Fruit fly (Drosophila melanogaster) whole organism, prepupa: ENCODE results near the gene CG5810.

Experiments used
- Blimp-1 ChIP-seq: fragments of 200-800 bp; sonication (Bioruptor generic); optimal IDR thresholded peaks from 3 replicates; lab custom pipeline; 2017; ENCODE audit warnings: missing biosample characterization, missing genetic modification characterization, mild to moderate bottlenecking, moderate library complexity, missing genetic modification reagents
- CG10669 ChIP-seq: fragments of 200-800 bp; sonication (Bioruptor generic); optimal IDR thresholded peaks from 3 replicates; lab custom pipeline; 2018; ENCODE audit warnings: missing biosample characterization, mild to moderate bottlenecking, missing genetic modification characterization, moderate library complexity
- CG11294 ChIP-seq: fragments of 200-800 bp; sonication (Bioruptor generic); IDR thresholded peaks from 2 replicates; pipeline ENCODE4 v1.3.6; 2022; ENCODE audit warnings: missing biosample characterization, missing genetic modification characterization
- CG11902 ChIP-seq: fragments of 200-800 bp; sonication (Bioruptor generic); optimal IDR thresholded peaks from 3 replicates; lab custom pipeline; 2016; ENCODE audit warnings: missing biosample characterization, missing genetic modification characterization
- CG15336 ChIP-seq: fragments of 200-800 bp; sonication (Bioruptor generic); IDR thresholded peaks from 2 replicates; pipeline ENCODE4 v1.3.6; 2022; ENCODE audit warnings: missing biosample characterization, missing genetic modification characterization
- CG1621 ChIP-seq: fragments of 200-800 bp; sonication (Bioruptor generic); optimal IDR thresholded peaks from 3 replicates; lab custom pipeline; 2018; ENCODE audit warnings: missing biosample characterization, mild to moderate bottlenecking, missing genetic modification characterization
- CG16779 ChIP-seq: fragments of 200-800 bp; sonication (Bioruptor generic); optimal IDR thresholded peaks from 3 replicates; lab custom pipeline; 2017; ENCODE audit warnings: missing biosample characterization, mild to moderate bottlenecking, missing genetic modification characterization
- CG3032 ChIP-seq: fragments of 200-800 bp; optimal IDR thresholded peaks from 2 replicates; lab custom pipeline; 2019; ENCODE audit warnings: missing biosample characterization, mild to moderate bottlenecking, missing genetic modification characterization, moderate library complexity
- CG32006 ChIP-seq: fragments of 200-800 bp; sonication (Bioruptor generic); optimal IDR thresholded peaks from 3 replicates; lab custom pipeline; 2017; ENCODE audit warnings: missing biosample characterization, mild to moderate bottlenecking, missing genetic modification characterization
- CG34406 ChIP-seq: fragments of 200-800 bp; sonication (Bioruptor generic); optimal IDR thresholded peaks from 3 replicates; lab custom pipeline; 2016; ENCODE audit warnings: missing biosample characterization, missing genetic modification characterization
- CG3919 ChIP-seq: fragments of 200-800 bp; sonication (Bioruptor generic); optimal IDR thresholded peaks from 3 replicates; lab custom pipeline; 2016; ENCODE audit warnings: missing biosample characterization, missing genetic modification characterization
- CG4318 ChIP-seq: fragments of 200-800 bp; sonication (Bioruptor generic); optimal IDR thresholded peaks from 3 replicates; lab custom pipeline; 2017; ENCODE audit warnings: missing biosample characterization, mild to moderate bottlenecking, missing genetic modification characterization
- CG6163 ChIP-seq: fragments of 200-800 bp; sonication (Bioruptor generic); IDR thresholded peaks from 3 replicates; pipeline ENCODE4 v1.3.6; 2022; ENCODE audit warnings: missing biosample characterization, missing genetic modification characterization
- CG6276 ChIP-seq: fragments of 200-800 bp; sonication (Bioruptor generic); optimal IDR thresholded peaks from 2 replicates; lab custom pipeline; 2017; ENCODE audit warnings: missing biosample characterization, mild to moderate bottlenecking, missing genetic modification characterization
- CG6792 ChIP-seq: fragments of 200-800 bp; sonication (Bioruptor generic); optimal IDR thresholded peaks from 3 replicates; lab custom pipeline; 2016; ENCODE audit warnings: missing biosample characterization, missing genetic modification characterization
- CG6808 ChIP-seq: fragments of 200-800 bp; sonication (Bioruptor generic); optimal IDR thresholded peaks from 3 replicates; lab custom pipeline; 2017; ENCODE audit warnings: missing biosample characterization, missing genetic modification characterization, mild to moderate bottlenecking, moderate library complexity, missing genetic modification reagents
- CG6854 ChIP-seq: fragments of 200-800 bp; sonication (Bioruptor generic); optimal IDR thresholded peaks from 2 replicates; lab custom pipeline; 2017; ENCODE audit warnings: missing biosample characterization, mild to moderate bottlenecking, missing genetic modification characterization
- CG7368 ChIP-seq: fragments of 200-800 bp; sonication (Bioruptor generic); optimal IDR thresholded peaks from 3 replicates; lab custom pipeline; 2016; ENCODE audit warnings: missing biosample characterization, missing genetic modification characterization
- CG8119 ChIP-seq: fragments of 200-800 bp; sonication (Bioruptor generic); IDR thresholded peaks from 3 replicates; pipeline ENCODE4 v1.3.6; 2022; ENCODE audit warnings: missing biosample characterization, missing genetic modification characterization
- CG8319 ChIP-seq: fragments of 200-800 bp; sonication (Bioruptor generic); optimal IDR thresholded peaks from 3 replicates; lab custom pipeline; 2016; ENCODE audit warnings: missing biosample characterization, missing genetic modification characterization
- CG8632 ChIP-seq: fragments of 200-800 bp; sonication (Bioruptor generic); optimal IDR thresholded peaks from 3 replicates; lab custom pipeline; 2016; ENCODE audit warnings: missing biosample characterization, missing genetic modification characterization
- CG9139 ChIP-seq: fragments of 200-800 bp; sonication (Bioruptor generic); optimal IDR thresholded peaks from 3 replicates; lab custom pipeline; 2017; ENCODE audit warnings: missing biosample characterization, mild to moderate bottlenecking, missing genetic modification characterization
- Eip75B ChIP-seq: fragments of 200-800 bp; sonication (Bioruptor generic); optimal IDR thresholded peaks from 3 replicates; lab custom pipeline; 2016; ENCODE audit warnings: missing biosample characterization, missing genetic modification characterization
- Eip78C ChIP-seq: fragments of 200-800 bp; sonication (Bioruptor generic); peaks from one replicate; lab custom pipeline; 2016; ENCODE audit warnings: missing biosample characterization, missing genetic modification characterization
- Eip93F ChIP-seq: fragments of 200-800 bp; sonication (Bioruptor generic); optimal IDR thresholded peaks from 2 replicates; lab custom pipeline; 2016; ENCODE audit warnings: missing biosample characterization, mild to moderate bottlenecking, missing genetic modification characterization
- Ets21C ChIP-seq: fragments of 200-800 bp; sonication (Bioruptor generic); optimal IDR thresholded peaks from 3 replicates; lab custom pipeline; 2016; ENCODE audit warnings: missing biosample characterization, missing genetic modification characterization
- Gug ChIP-seq: fragments of 200-800 bp; sonication (Bioruptor generic); IDR thresholded peaks from 2 replicates; pipeline ENCODE4 v1.3.6; 2022; ENCODE audit warnings: missing biosample characterization, missing genetic modification characterization
- Hr38 ChIP-seq: sonication (Bioruptor generic); optimal IDR thresholded peaks from 2 replicates; lab custom pipeline; 2016; ENCODE audit warnings: missing biosample characterization, missing genetic modification characterization
- Hr39 ChIP-seq: fragments of 200-800 bp; sonication (Bioruptor generic); optimal IDR thresholded peaks from 2 replicates; lab custom pipeline; 2016; ENCODE audit warnings: missing biosample characterization, missing genetic modification characterization
- Met ChIP-seq: fragments of 200-800 bp; sonication (Bioruptor generic); optimal IDR thresholded peaks from 3 replicates; lab custom pipeline; 2016; ENCODE audit warnings: missing biosample characterization, missing genetic modification characterization
- Smox ChIP-seq: fragments of 200-800 bp; sonication (Bioruptor generic); optimal IDR thresholded peaks from 3 replicates; lab custom pipeline; 2016; ENCODE audit warnings: missing biosample characterization, missing genetic modification characterization
- Sox102F ChIP-seq: fragments of 200-800 bp; sonication (Bioruptor generic); optimal IDR thresholded peaks from 2 replicates; lab custom pipeline; 2016; ENCODE audit warnings: missing biosample characterization, mild to moderate bottlenecking, missing genetic modification characterization
- Sox15 ChIP-seq: fragments of 200-800 bp; sonication (Bioruptor generic); optimal IDR thresholded peaks from 3 replicates; lab custom pipeline; 2016; ENCODE audit warnings: missing biosample characterization, missing genetic modification characterization
- achi ChIP-seq: fragments of 200-800 bp; sonication (Bioruptor generic); optimal IDR thresholded peaks from 3 replicates; lab custom pipeline; 2016; ENCODE audit warnings: missing biosample characterization, missing genetic modification characterization
- acj6 ChIP-seq: fragments of 200-800 bp; sonication (Bioruptor generic); optimal IDR thresholded peaks from 3 replicates; lab custom pipeline; 2016; ENCODE audit warnings: missing biosample characterization, missing genetic modification characterization
- dac ChIP-seq: fragments of 200-800 bp; sonication (Bioruptor generic); optimal IDR thresholded peaks from 2 replicates; lab custom pipeline; 2017; ENCODE audit warnings: missing biosample characterization, mild to moderate bottlenecking, missing genetic modification characterization
- dsx ChIP-seq: fragments of 200-800 bp; optimal IDR thresholded peaks from 3 replicates; lab custom pipeline; 2019; ENCODE audit warnings: missing biosample characterization, mild to moderate bottlenecking, missing genetic modification characterization, moderate library complexity; ENCODE audit not compliant: poor library complexity, severe bottlenecking
- esn ChIP-seq: fragments of 200-800 bp; sonication (Bioruptor generic); optimal IDR thresholded peaks from 2 replicates; lab custom pipeline; 2016; ENCODE audit warnings: missing biosample characterization, mild to moderate bottlenecking, missing genetic modification characterization, moderate library complexity
- fd59A ChIP-seq: fragments of 200-800 bp; sonication (Bioruptor generic); optimal IDR thresholded peaks from 2 replicates; lab custom pipeline; 2017; ENCODE audit warnings: missing biosample characterization, mild to moderate bottlenecking, missing genetic modification characterization, missing genetic modification reagents
- fd85E ChIP-seq: fragments of 200-800 bp; sonication (Bioruptor generic); optimal IDR thresholded peaks from 3 replicates; lab custom pipeline; 2016; ENCODE audit warnings: missing biosample characterization, missing genetic modification characterization
- fkh ChIP-seq: fragments of 200-800 bp; sonication (Bioruptor generic); optimal IDR thresholded peaks from 3 replicates; lab custom pipeline; 2017; ENCODE audit warnings: missing biosample characterization, mild to moderate bottlenecking, missing genetic modification characterization, moderate library complexity
- net ChIP-seq: fragments of 200-800 bp; sonication (Bioruptor generic); optimal IDR thresholded peaks from 3 replicates; lab custom pipeline; 2016; ENCODE audit warnings: missing biosample characterization, missing genetic modification characterization
- pdm3 ChIP-seq: fragments of 200-800 bp; sonication (Bioruptor generic); optimal IDR thresholded peaks from 3 replicates; lab custom pipeline; 2016; ENCODE audit warnings: missing biosample characterization, missing genetic modification characterization
- salr ChIP-seq, 2 experiments: fragments of 200-800 bp; sonication (Bioruptor generic); optimal IDR thresholded peaks; 3 replicates each; lab custom pipeline; 2016 to 2018; ENCODE audit warnings: missing biosample characterization in 2 of 2, missing genetic modification characterization in 2 of 2, mild to moderate bottlenecking in 1 of 2
- ss ChIP-seq, 2 experiments: fragments of 200-800 bp; sonication (Bioruptor generic); optimal IDR thresholded peaks; 2 replicates in 1 of 2; 3 replicates in 1 of 2; lab custom pipeline; 2017 to 2018; ENCODE audit warnings: mild to moderate bottlenecking in 2 of 2, missing biosample characterization in 2 of 2, missing genetic modification characterization in 2 of 2, moderate library complexity in 1 of 2
- topi ChIP-seq: fragments of 200-800 bp; sonication (Bioruptor generic); optimal IDR thresholded peaks from 3 replicates; lab custom pipeline; 2016; ENCODE audit warnings: missing biosample characterization, missing genetic modification characterization

The CG5810 gene

DNA sequence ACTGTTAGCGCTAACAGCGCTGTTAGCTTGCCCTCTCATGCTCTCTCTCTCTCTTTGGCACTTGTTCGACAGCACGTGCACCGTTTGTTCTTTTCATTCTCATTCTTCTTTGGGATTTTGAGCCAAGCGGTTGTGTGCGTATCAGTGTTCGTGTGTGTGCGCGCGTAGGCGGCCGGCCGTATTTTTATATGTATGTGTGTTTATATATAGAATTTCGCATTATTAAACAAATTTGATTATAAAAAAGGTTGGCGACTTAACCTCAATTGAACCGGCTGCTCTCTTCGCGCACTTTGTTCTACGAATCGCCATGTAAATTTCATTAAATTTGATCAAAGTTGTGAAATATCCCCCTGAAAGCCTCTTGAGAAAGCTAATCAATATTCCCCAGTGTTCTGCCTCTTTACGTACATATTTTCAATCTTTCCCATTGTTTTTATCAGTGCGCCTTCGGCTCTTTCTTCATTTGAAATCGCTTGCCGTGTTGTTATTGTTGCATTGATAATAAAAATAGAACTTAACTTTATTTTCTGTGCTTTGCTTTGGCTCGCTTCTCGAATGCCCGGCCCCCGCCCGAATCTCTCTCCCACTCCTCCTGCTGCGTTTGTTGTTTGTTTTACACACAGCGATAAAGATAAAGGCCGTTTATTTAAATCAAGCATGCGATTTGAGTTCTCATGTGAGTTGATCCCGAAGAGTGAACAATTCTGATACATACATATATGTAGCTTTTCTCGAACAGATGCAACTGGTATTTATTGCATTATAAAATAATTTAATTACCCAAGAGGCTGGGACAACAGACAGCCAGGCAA lies 35.7 kb downstream of the CG5810 start (continued):
- TF ChIP-seq CG8119 (no peak), dac (GFP tag; lab: Kevin White, UChicago) (no peak), CG4318 (no peak), CG8632 (GFP tag; lab: Kevin White, UChicago) (no peak), dsx (GFP tag; lab: Kevin White, UChicago) (no peak), Eip78C (GFP tag; lab: Kevin White, UChicago) (peak; percentile 55), CG11902 (GFP tag; lab: Kevin White, UChicago) (no peak), Hr39 (GFP tag; lab: Kevin White, UChicago) (no peak), Sox15 (GFP tag; lab: Kevin White, UChicago) (no peak), CG32006 (GFP tag; lab: Kevin White, UChicago) (no peak), achi (no peak), topi (GFP tag; lab: Kevin White, UChicago) (no peak), fkh (peak; percentile 67), Gug (GFP tag; lab: Robert Waterston, UW) (no peak), Blimp-1 (GFP tag; lab: Kevin White, UChicago) (no peak), CG6792 (GFP tag; lab: Kevin White, UChicago) (no peak), esn (GFP tag; lab: Kevin White, UChicago) (no peak), Eip93F (GFP tag; lab: Kevin White, UChicago) (no peak), Ets21C (GFP tag; lab: Kevin White, UChicago) (no peak), acj6 (GFP tag; lab: Kevin White, UChicago) (no peak), salr (GFP tag; optimal IDR thresholded peaks at IDR 0.05; lab: Kevin White, UChicago) (no peak), fd59A (no peak), fd85E (no peak), CG15336 (GFP tag; lab: Robert Waterston, UW) (no peak), Smox (no peak), Eip75B (GFP tag; lab: Kevin White, UChicago) (no peak), Hr38 (no peak), CG9139 (GFP tag; lab: Kevin White, UChicago) (no peak), CG7368 (GFP tag; lab: Kevin White, UChicago) (no peak), CG1621 (tag; lab: Kevin White, UChicago) (no peak)

DNA sequence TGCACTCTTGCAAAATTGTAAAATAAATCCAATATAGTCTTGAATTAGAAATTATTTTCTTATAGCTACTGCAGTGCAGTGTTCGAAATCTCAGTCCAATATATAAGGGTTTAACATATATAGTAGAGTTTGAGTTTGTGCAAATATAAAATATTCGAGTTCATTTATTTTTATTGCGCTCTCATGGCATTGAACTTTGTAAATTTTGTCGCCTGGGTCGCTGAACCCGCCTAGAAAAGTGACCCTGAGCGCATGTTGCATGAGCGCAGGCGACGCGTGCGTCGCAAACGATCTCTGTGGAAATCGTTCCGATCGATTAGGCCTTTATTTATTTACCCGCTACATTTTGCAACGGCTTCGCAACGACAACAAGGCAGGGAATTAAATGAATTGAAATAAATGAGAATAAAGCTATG lies 36.4 kb downstream of the CG5810 start:
- no peak for TF ChIP-seq Hr38
- TF ChIP-seq CG6854 (GFP tag; lab: Kevin White, UChicago): no peak
- TF ChIP-seq achi: peak; percentile 76
- peak; percentile 40; the same call in 1 of the 3 replicates for TF ChIP-seq CG6163 (GFP tag; lab: Robert Waterston, UW)
- TF ChIP-seq Eip75B (GFP tag; lab: Kevin White, UChicago): peak; percentile 82
- peak; percentile 35 to 37 for TF ChIP-seq ss (GFP tag; optimal IDR thresholded peaks at IDR 0.05; lab: Kevin White, UChicago)
- peak; percentile 8 for TF ChIP-seq CG6808 (GFP tag; lab: Kevin White, UChicago)
- peak; percentile 83 for TF ChIP-seq net (GFP tag; lab: Kevin White, UChicago)
- TF ChIP-seq Blimp-1 (GFP tag; lab: Kevin White, UChicago): no peak
- no peak for TF ChIP-seq fkh
- no peak for TF ChIP-seq CG9139 (GFP tag; lab: Kevin White, UChicago)
- TF ChIP-seq CG1621 (tag; lab: Kevin White, UChicago): peak; percentile 35
- TF ChIP-seq CG8319 (GFP tag; lab: Kevin White, UChicago): peak; percentile 23
- TF ChIP-seq CG6792 (GFP tag; lab: Kevin White, UChicago): peak; percentile 58
- peak; percentile 47 for TF ChIP-seq fd59A
- TF ChIP-seq Ets21C (GFP tag; lab: Kevin White, UChicago): no peak
- no peak for TF ChIP-seq fd85E
- peak; percentile 67 for TF ChIP-seq CG4318
- peak; percentile 55 for TF ChIP-seq topi (GFP tag; lab: Kevin White, UChicago)
- peak; percentile 62 for TF ChIP-seq Met (GFP tag; lab: Kevin White, UChicago)
- TF ChIP-seq CG8119: peak; percentile 81
- TF ChIP-seq CG11294 (GFP tag; lab: Robert Waterston, UW): peak; percentile 64; the same call in 1 of the 2 replicates
- TF ChIP-seq CG3919 (GFP tag; lab: Kevin White, UChicago): peak; percentile 55
- peak; percentile 31 for TF ChIP-seq CG10669 (GFP tag; lab: Kevin White, UChicago)
- peak; percentile 42 for TF ChIP-seq CG16779
- peak; percentile 58 for TF ChIP-seq Eip93F (GFP tag; lab: Kevin White, UChicago)
- peak; percentile 26 for TF ChIP-seq CG34406 (GFP tag; lab: Kevin White, UChicago)
- TF ChIP-seq pdm3 (GFP tag; lab: Kevin White, UChicago): peak; percentile 77
- TF ChIP-seq CG6276 (GFP tag; lab: Kevin White, UChicago): peak; percentile 46
- TF ChIP-seq CG3032 (tag; lab: Kevin White, UChicago): peak; percentile 49
- TF ChIP-seq CG11902 (GFP tag; lab: Kevin White, UChicago): peak; percentile 20
- TF ChIP-seq CG32006 (GFP tag; lab: Kevin White, UChicago): peak; percentile 88
- TF ChIP-seq Sox102F: peak; percentile 42
- peak; percentile 44 to 54 for TF ChIP-seq salr (GFP tag; optimal IDR thresholded peaks at IDR 0.05; lab: Kevin White, UChicago)
